Worm (Caenorhabditis elegans): ENCODE results near the gene K07H8.7.

DNA sequence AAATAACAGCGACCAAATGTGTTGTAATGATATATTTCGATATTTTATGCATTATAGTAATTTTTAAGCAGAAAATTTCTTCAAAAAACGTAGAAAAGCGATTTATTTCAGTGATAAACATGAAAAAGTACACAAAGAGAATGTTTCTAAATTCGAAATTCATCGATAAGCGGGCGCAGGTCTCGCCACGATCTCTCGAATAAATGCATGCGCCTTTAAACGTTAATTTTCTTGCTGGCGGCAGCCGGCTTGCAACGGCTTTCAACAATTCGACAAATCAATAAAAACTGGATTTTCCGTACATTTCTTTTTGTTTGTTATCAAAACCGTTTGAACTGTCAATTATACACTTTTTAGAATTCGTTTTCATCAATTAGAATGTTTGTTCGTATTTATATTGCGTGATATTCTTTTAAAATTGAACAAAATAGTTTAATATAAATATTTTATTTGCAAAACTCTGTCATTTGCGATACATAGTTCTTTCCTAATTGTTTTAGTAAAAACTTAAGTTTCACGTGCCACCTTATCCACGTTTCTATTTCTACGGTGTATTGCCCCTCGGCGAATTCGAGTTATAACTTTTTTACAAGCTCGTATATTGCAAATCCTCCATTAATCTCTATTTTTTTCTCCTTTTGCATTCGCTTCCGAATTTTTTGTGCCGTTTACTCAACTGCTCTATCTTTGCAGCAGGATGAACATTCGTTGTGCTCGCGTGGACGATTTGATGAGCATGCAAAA, 29.9 kb upstream of the K07H8.7 start, which contains the start of gene daf-31:
- TF ChIP-seq fkh-10 (GFP tag; optimal IDR thresholded peaks at IDR 0.05) (no peak), fos-1 (tag; optimal IDR thresholded peaks at IDR 0.05) (no peak), nhr-77 (tag; optimal IDR thresholded peaks at IDR 0.05) (no peak), nfya-1 (tag; optimal IDR thresholded peaks at IDR 0.05; ENCODE audit: insufficient read depth) (peak; percentile 72), nhr-25 (tag; optimal IDR thresholded peaks at IDR 0.05) (peak; percentile 71), snpc-4 (tag; optimal IDR thresholded peaks at IDR 0.05) (peak; percentile 57), ama-1 (optimal IDR thresholded peaks at IDR 0.05) (no peak), zag-1 (tag; optimal IDR thresholded peaks at IDR 0.05) (no peak), pqm-1 (tag; optimal IDR thresholded peaks at IDR 0.05) (peak; percentile 6), skn-1 (tag; optimal IDR thresholded peaks at IDR 0.05) (no peak)
